Fruit fly (Drosophila melanogaster) whole organism: ENCODE measurements around the gene CG13775.

Experiments used
- CG8478 ChIP-seq: fragments of >200 bp; optimal IDR thresholded peaks from 2 replicates; lab custom pipeline; 2018; ENCODE audit warnings: inconsistent platforms
- Dll ChIP-seq: fragments of >200 bp; optimal IDR thresholded peaks from 2 replicates; lab custom pipeline; 2017
- EcR ChIP-seq, 2 experiments: fragments of >200 bp; optimal IDR thresholded peaks; 2 replicates each; lab custom pipeline; 2017; ENCODE audit warnings: missing biosample characterization in 2 of 2, missing genetic modification characterization in 2 of 2, missing genetic modification reagents in 2 of 2
- pan ChIP-seq: fragments of >200 bp; optimal IDR thresholded peaks from 2 replicates; lab custom pipeline; 2017
- psq ChIP-seq: fragments of >200 bp; optimal IDR thresholded peaks from 2 replicates; lab custom pipeline; 2017
- usp ChIP-seq: fragments of >200 bp; optimal IDR thresholded peaks from 2 replicates; lab custom pipeline; 2017; ENCODE audit warnings: missing biosample characterization, missing genetic modification characterization, mixed read lengths

CG13775 gene

dm6 chr2L:6956725-6957124 lies at the start of gene CG13775, which contains the start of gene CG3430:
TSS of gene CG13775 (minus strand) at chr2L:6956950.
TSS of gene CG3430 (plus strand) at chr2L:6957008.
- TF ChIP-seq CG8478 (lab: Kevin White, UChicago) = no peak
- no peak for TF ChIP-seq pan (lab: Kevin White, UChicago)
- TF ChIP-seq psq (lab: Kevin White, UChicago) = no peak
- no peak for TF ChIP-seq EcR (GFP tag; optimal IDR thresholded peaks at IDR 0.05; lab: Kevin White, UChicago)

- no peak for TF ChIP-seq CG8478 (lab: Kevin White, UChicago)
- TF ChIP-seq EcR (GFP tag; optimal IDR thresholded peaks at IDR 0.05; lab: Kevin White, UChicago) = no peak
- no peak for TF ChIP-seq Dll (lab: Kevin White, UChicago)
- TF ChIP-seq pan (lab: Kevin White, UChicago) = no peak
- TF ChIP-seq usp (GFP tag; lab: Kevin White, UChicago) = no peak
- no peak for TF ChIP-seq psq (lab: Kevin White, UChicago)
Observed at dm6 chr2L:7005489-7005888, 48.7 kb upstream of the CG13775 start.

- TF ChIP-seq usp (GFP tag; lab: Kevin White, UChicago) (no peak), Dll (lab: Kevin White, UChicago) (no peak), pan (lab: Kevin White, UChicago) (no peak), psq (lab: Kevin White, UChicago) (no peak), EcR (GFP tag; optimal IDR thresholded peaks at IDR 0.05; lab: Kevin White, UChicago) (no peak), CG8478 (lab: Kevin White, UChicago) (no peak)
Observed at dm6 chr2L:7004304-7004703, 47.6 kb upstream of the CG13775 start.

dm6 chr2L:6998736-6999135 lies 42.0 kb upstream of the CG13775 start:
- TF ChIP-seq Dll (lab: Kevin White, UChicago) (no peak), pan (lab: Kevin White, UChicago) (no peak), EcR (GFP tag; optimal IDR thresholded peaks at IDR 0.05; lab: Kevin White, UChicago) (no peak), psq (lab: Kevin White, UChicago) (no peak), CG8478 (lab: Kevin White, UChicago) (no peak), usp (GFP tag; lab: Kevin White, UChicago) (no peak)

dm6 chr2L:6991085-6991484 lies 34.3 kb upstream of the CG13775 start:
- TF ChIP-seq pan (lab: Kevin White, UChicago) = no peak
- TF ChIP-seq usp (GFP tag; lab: Kevin White, UChicago) = no peak
- TF ChIP-seq EcR (GFP tag; optimal IDR thresholded peaks at IDR 0.05; lab: Kevin White, UChicago) = no peak
- no peak for TF ChIP-seq Dll (lab: Kevin White, UChicago)
- TF ChIP-seq CG8478 (lab: Kevin White, UChicago) = no peak
- TF ChIP-seq psq (lab: Kevin White, UChicago) = no peak

dm6 chr2L:6971597-6972036 lies 14.9 kb upstream of the CG13775 start, which contains the start of gene snRNP-U1-70K:
TSS of gene snRNP-U1-70K (minus strand) at chr2L:6971737.
- TF ChIP-seq usp (GFP tag; lab: Kevin White, UChicago) (no peak), pan (lab: Kevin White, UChicago) (no peak), psq (lab: Kevin White, UChicago) (no peak), Dll (lab: Kevin White, UChicago) (no peak), CG8478 (lab: Kevin White, UChicago) (no peak), EcR (GFP tag; optimal IDR thresholded peaks at IDR 0.05; lab: Kevin White, UChicago) (no peak)

dm6 chr2L:6970813-6971212 lies 14.1 kb upstream of the CG13775 start:
- TF ChIP-seq CG8478 (lab: Kevin White, UChicago) = no peak

- TF ChIP-seq usp (GFP tag; lab: Kevin White, UChicago) (no peak), EcR (GFP tag; optimal IDR thresholded peaks at IDR 0.05; lab: Kevin White, UChicago) (no peak), pan (lab: Kevin White, UChicago) (peak; percentile 89)
Observed at dm6 chr2L:6968013-6968517, 11.3 kb upstream of the CG13775 start.

- TF ChIP-seq CG8478 (lab: Kevin White, UChicago) (no peak), pan (lab: Kevin White, UChicago) (no peak), usp (GFP tag; lab: Kevin White, UChicago) (no peak), psq (lab: Kevin White, UChicago) (no peak), Dll (lab: Kevin White, UChicago) (no peak)
Observed at dm6 chr2L:6967422-6968012, 10.8 kb upstream of the CG13775 start, which contains the start of gene Sumo. TSS of gene Sumo (minus strand) at chr2L:6967644.

- no peak for TF ChIP-seq EcR (GFP tag; optimal IDR thresholded peaks at IDR 0.05; lab: Kevin White, UChicago)
- no peak for TF ChIP-seq psq (lab: Kevin White, UChicago)
- no peak for TF ChIP-seq Dll (lab: Kevin White, UChicago)
- no peak for TF ChIP-seq CG8478 (lab: Kevin White, UChicago)
- no peak for TF ChIP-seq pan (lab: Kevin White, UChicago)
- no peak for TF ChIP-seq usp (GFP tag; lab: Kevin White, UChicago)
Observed at dm6 chr2L:6966309-6966708, 9.6 kb upstream of the CG13775 start.

- TF ChIP-seq psq (lab: Kevin White, UChicago) (no peak), pan (lab: Kevin White, UChicago) (no peak), Dll (lab: Kevin White, UChicago) (no peak), EcR (GFP tag; optimal IDR thresholded peaks at IDR 0.05; lab: Kevin White, UChicago) (no peak), CG8478 (lab: Kevin White, UChicago) (no peak), usp (GFP tag; lab: Kevin White, UChicago) (no peak)
Observed at dm6 chr2L:6964632-6965031, 7.9 kb upstream of the CG13775 start.

dm6 chr2L:6964022-6964434 lies 7.3 kb upstream of the CG13775 start, which contains the start of the genes sip2 and Coprox:
TSS of gene sip2 (minus strand) at chr2L:6964074.
TSS of gene Coprox (plus strand) at chr2L:6964421.
- TF ChIP-seq usp (GFP tag; lab: Kevin White, UChicago) (no peak), pan (lab: Kevin White, UChicago) (no peak), Dll (lab: Kevin White, UChicago) (no peak), EcR (GFP tag; optimal IDR thresholded peaks at IDR 0.05; lab: Kevin White, UChicago) (no peak), CG8478 (lab: Kevin White, UChicago) (no peak), psq (lab: Kevin White, UChicago) (no peak)
